Fruit fly (Drosophila melanogaster) whole organism, wandering third instar larva: ENCODE results near the gene Ubc84D.

Source experiments
- Abd-B ChIP-seq: fragments of >200 bp; optimal IDR thresholded peaks from 2 replicates; lab custom pipeline; 2017; ENCODE audit warnings: missing biosample characterization, missing genetic modification characterization
- CG32264 ChIP-seq: fragments of 200-800 bp; sonication (Bioruptor generic); optimal IDR thresholded peaks from 2 replicates; lab custom pipeline; 2016; ENCODE audit warnings: missing biosample characterization, missing genetic modification characterization
- CG9705 ChIP-seq: fragments of 200-800 bp; sonication (Bioruptor generic); optimal IDR thresholded peaks from 2 replicates; lab custom pipeline; 2018; ENCODE audit warnings: missing biosample characterization, mild to moderate bottlenecking, missing genetic modification characterization
- CrebA ChIP-seq: fragments of 200-800 bp; sonication (Bioruptor generic); optimal IDR thresholded peaks from 2 replicates; lab custom pipeline; 2016; ENCODE audit warnings: missing biosample characterization, mild to moderate bottlenecking, missing genetic modification characterization, borderline replicate concordance
- Dfd ChIP-seq: fragments of >200 bp; optimal IDR thresholded peaks from 2 replicates; lab custom pipeline; 2017; ENCODE audit warnings: missing biosample characterization, missing genetic modification characterization
- Dif ChIP-seq: fragments of 200-275, 200-300 bp; sonication (Bioruptor generic); optimal IDR thresholded peaks from 2 replicates; lab custom pipeline; 2018; ENCODE audit warnings: missing biosample characterization, missing genetic modification characterization; ENCODE audit not compliant: partially characterized antibody
- GATAd ChIP-seq: sonication (Bioruptor generic); optimal IDR thresholded peaks from 2 replicates; lab custom pipeline; 2016; ENCODE audit warnings: missing biosample characterization, missing genetic modification characterization
- HLH106 ChIP-seq: fragments of 200-800 bp; optimal IDR thresholded peaks from 3 replicates; lab custom pipeline; 2019; ENCODE audit warnings: missing biosample characterization, mild to moderate bottlenecking, missing genetic modification characterization, moderate library complexity
- Hnf4 ChIP-seq: fragments of 200-800 bp; sonication (Bioruptor generic); optimal IDR thresholded peaks from 2 replicates; lab custom pipeline; 2016; ENCODE audit warnings: missing biosample characterization, mild to moderate bottlenecking, missing genetic modification characterization
- Hr78 ChIP-seq: fragments of >200 bp; optimal IDR thresholded peaks from 2 replicates; lab custom pipeline; 2017; ENCODE audit warnings: missing biosample characterization, missing genetic modification characterization
- Hr83 ChIP-seq: fragments of 200-300 bp; sonication (Bioruptor generic); optimal IDR thresholded peaks from 2 replicates; lab custom pipeline; 2016; ENCODE audit warnings: missing biosample characterization, mild to moderate bottlenecking, missing genetic modification characterization, moderate library complexity; ENCODE audit not compliant: poor library complexity, severe bottlenecking
- Jra ChIP-seq: sonication (Bioruptor generic); optimal IDR thresholded peaks from 2 replicates; lab custom pipeline; 2016; ENCODE audit warnings: missing biosample characterization, missing genetic modification characterization
- Mio ChIP-seq: sonication (Bioruptor generic); optimal IDR thresholded peaks from 2 replicates; lab custom pipeline; 2016; ENCODE audit warnings: missing biosample characterization, missing genetic modification characterization
- Myc ChIP-seq: fragments of >200 bp; optimal IDR thresholded peaks from 2 replicates; lab custom pipeline; 2017
- N ChIP-seq: fragments of >200 bp; optimal IDR thresholded peaks from 2 replicates; lab custom pipeline; 2018; ENCODE audit warnings: missing biosample characterization, missing external identifiers, missing genetic modification characterization
- OdsH ChIP-seq: fragments of 200-800 bp; sonication (Bioruptor generic); optimal IDR thresholded peaks from 2 replicates; lab custom pipeline; 2016; ENCODE audit warnings: missing biosample characterization, mild to moderate bottlenecking, missing genetic modification characterization
- Rel ChIP-seq, 2 experiments: fragments of 200-800 bp; sonication (Bioruptor generic) in 1 of 2; optimal IDR thresholded peaks; 2 replicates in 1 of 2; 3 replicates in 1 of 2; lab custom pipeline; 2016 to 2019; ENCODE audit warnings: mild to moderate bottlenecking in 2 of 2, missing biosample characterization in 2 of 2, missing genetic modification characterization in 2 of 2, moderate library complexity in 1 of 2
- Sp1 ChIP-seq: fragments of 200-800 bp; sonication (Bioruptor generic); optimal IDR thresholded peaks from 3 replicates; lab custom pipeline; 2019; ENCODE audit warnings: missing biosample characterization, mild to moderate bottlenecking, missing genetic modification characterization, moderate library complexity
- Vsx2 ChIP-seq: fragments of 200-300, 225-300 bp; sonication (Bioruptor generic); optimal IDR thresholded peaks from 2 replicates; lab custom pipeline; 2018; ENCODE audit warnings: missing biosample characterization, missing genetic modification characterization; ENCODE audit not compliant: partially characterized antibody
- br ChIP-seq: fragments of 200-800 bp; sonication (Bioruptor generic); optimal IDR thresholded peaks from 2 replicates; lab custom pipeline; 2016; ENCODE audit warnings: missing biosample characterization, missing genetic modification characterization
- brk ChIP-seq: fragments of 200-800 bp; sonication (Bioruptor generic); optimal IDR thresholded peaks from 2 replicates; lab custom pipeline; 2016; ENCODE audit warnings: missing biosample characterization, mild to moderate bottlenecking, missing genetic modification characterization
- dl ChIP-seq, 2 experiments: fragments of 175-275, 200-275 bp in 1 of 2; fragments of 200-275 bp in 1 of 2; sonication (Bioruptor generic); optimal IDR thresholded peaks; lab custom pipeline; 2018; ENCODE audit warnings: mild to moderate bottlenecking in 2 of 2, missing biosample characterization in 2 of 2, missing genetic modification characterization in 2 of 2, moderate library complexity in 2 of 2; ENCODE audit not compliant: partially characterized antibody in 2 of 2, insufficient read depth in 1 of 2
- dmrt93B ChIP-seq: fragments of 200-800 bp; sonication (Bioruptor generic); optimal IDR thresholded peaks from 2 replicates; lab custom pipeline; 2018; ENCODE audit warnings: missing biosample characterization, mild to moderate bottlenecking, missing genetic modification characterization
- dsf ChIP-seq: sonication (Bioruptor generic); optimal IDR thresholded peaks from 2 replicates; lab custom pipeline; 2016; ENCODE audit warnings: missing biosample characterization, missing genetic modification characterization, borderline replicate concordance
- ey ChIP-seq: fragments of 200-800 bp; sonication (Bioruptor generic); optimal IDR thresholded peaks from 2 replicates; lab custom pipeline; 2016; ENCODE audit warnings: missing biosample characterization, missing genetic modification characterization
- foxo ChIP-seq, 2 experiments: fragments of 200-800 bp; sonication (Bioruptor generic); optimal IDR thresholded peaks; 2 replicates in 1 of 2; 3 replicates in 1 of 2; lab custom pipeline; 2016 to 2017; ENCODE audit warnings: missing biosample characterization in 2 of 2, missing genetic modification characterization in 2 of 2
- fru ChIP-seq: fragments of 200-800 bp; sonication (Bioruptor generic); optimal IDR thresholded peaks from 3 replicates; lab custom pipeline; 2016; ENCODE audit warnings: missing biosample characterization, mild to moderate bottlenecking, missing genetic modification characterization
- h ChIP-seq: fragments of 200-800 bp; sonication (Bioruptor generic); optimal IDR thresholded peaks from 3 replicates; lab custom pipeline; 2016; ENCODE audit warnings: missing biosample characterization, mild to moderate bottlenecking, missing genetic modification characterization
- jim ChIP-seq: fragments of 175-275, 200-325 bp; sonication (Bioruptor generic); optimal IDR thresholded peaks from 2 replicates; lab custom pipeline; 2016; ENCODE audit warnings: missing biosample characterization, mild to moderate bottlenecking, missing genetic modification characterization
- lola ChIP-seq: fragments of >200 bp; optimal IDR thresholded peaks from 2 replicates; lab custom pipeline; 2017; ENCODE audit warnings: missing biosample characterization, missing genetic modification characterization
- pan ChIP-seq: fragments of >200 bp; optimal IDR thresholded peaks from 2 replicates; lab custom pipeline; 2017
- psq ChIP-seq: fragments of 200-800 bp; sonication (Bioruptor generic); optimal IDR thresholded peaks from 3 replicates; lab custom pipeline; 2017; ENCODE audit warnings: missing biosample characterization, mild to moderate bottlenecking, missing genetic modification characterization, moderate library complexity
- rgr ChIP-seq: fragments of 200-800 bp; sonication (Bioruptor generic); optimal IDR thresholded peaks from 3 replicates; lab custom pipeline; 2016; ENCODE audit warnings: missing biosample characterization, mild to moderate bottlenecking, missing genetic modification characterization
- sage ChIP-seq: fragments of 200-800 bp; sonication (Bioruptor generic); optimal IDR thresholded peaks from 2 replicates; lab custom pipeline; 2016; ENCODE audit warnings: missing biosample characterization, mild to moderate bottlenecking, missing genetic modification characterization
- sv ChIP-seq: fragments of 200-800 bp; sonication (Bioruptor generic); optimal IDR thresholded peaks from 3 replicates; lab custom pipeline; 2016; ENCODE audit warnings: missing biosample characterization, missing genetic modification characterization
- tai ChIP-seq: sonication (Bioruptor generic); optimal IDR thresholded peaks from 2 replicates; lab custom pipeline; 2016; ENCODE audit warnings: missing biosample characterization, missing genetic modification characterization
- usp ChIP-seq: fragments of >200 bp; optimal IDR thresholded peaks from 2 replicates; lab custom pipeline; 2017; ENCODE audit warnings: missing biosample characterization, missing genetic modification characterization
- woc ChIP-seq: sonication (Bioruptor generic); optimal IDR thresholded peaks from 2 replicates; lab custom pipeline; 2016; ENCODE audit warnings: missing biosample characterization, mild to moderate bottlenecking, missing genetic modification characterization

Ubc84D gene

dm6 chr3R:7490884-7491283 is 28.4 kb downstream of the Ubc84D start:
- TF ChIP-seq Mio (no peak), Dif (GFP tag; lab: Kevin White, UChicago) (no peak), CG9705 (GFP tag; lab: Kevin White, UChicago) (no peak), GATAd (GFP tag; lab: Kevin White, UChicago) (no peak), rgr (GFP tag; lab: Kevin White, UChicago) (peak; percentile 52), fru (GFP tag; lab: Kevin White, UChicago) (peak; percentile 32), h (GFP tag; lab: Kevin White, UChicago) (peak; percentile 47), Rel (GFP tag; optimal IDR thresholded peaks at IDR 0.05; lab: Kevin White, UChicago) (no peak), Rel (tag; optimal IDR thresholded peaks at IDR 0.05; lab: Kevin White, UChicago) (no peak), Dfd (GFP tag; lab: Kevin White, UChicago) (no peak), dsf (GFP tag; lab: Kevin White, UChicago) (no peak), CG32264 (GFP tag; lab: Kevin White, UChicago) (no peak), ey (GFP tag; lab: Kevin White, UChicago) (peak; percentile 53), usp (no peak), N (GFP tag; lab: Kevin White, UChicago) (no peak), psq (GFP tag; lab: Kevin White, UChicago) (peak; percentile 59), sage (GFP tag; lab: Kevin White, UChicago) (no peak), foxo (GFP tag; optimal IDR thresholded peaks at IDR 0.05; lab: Kevin White, UChicago) (peak in 1 of 2 experiments; percentile 72), Hnf4 (GFP tag; lab: Kevin White, UChicago) (peak; percentile 3), CrebA (no peak), pan (lab: Kevin White, UChicago) (no peak), dmrt93B (peak; percentile 27), dl (GFP tag; optimal IDR thresholded peaks at IDR 0.05; lab: Kevin White, UChicago; ENCODE audit: insufficient read depth in 1 of 2, partially characterized antibody in 2 of 2) (no peak), Sp1 (GFP tag; lab: Kevin White, UChicago) (peak; percentile 64), woc (GFP tag; lab: Kevin White, UChicago) (peak; percentile 39), jim (no peak), sv (GFP tag; lab: Kevin White, UChicago) (no peak), Hr83 (GFP tag; lab: Kevin White, UChicago) (no peak), HLH106 (tag; lab: Kevin White, UChicago) (peak; percentile 67), br (GFP tag; lab: Kevin White, UChicago) (no peak), lola (GFP tag; lab: Kevin White, UChicago) (no peak), Myc (lab: Kevin White, UChicago) (no peak), brk (GFP tag; lab: Kevin White, UChicago) (no peak), Abd-B (GFP tag; lab: Kevin White, UChicago) (no peak), tai (peak; percentile 31), OdsH (GFP tag; lab: Kevin White, UChicago) (peak; percentile 71), Vsx2 (GFP tag; lab: Kevin White, UChicago) (no peak), Hr78 (no peak), Jra (GFP tag; lab: Kevin White, UChicago) (no peak)

- TF ChIP-seq Vsx2 (GFP tag; lab: Kevin White, UChicago) (no peak), br (GFP tag; lab: Kevin White, UChicago) (no peak), pan (lab: Kevin White, UChicago) (no peak), Sp1 (GFP tag; lab: Kevin White, UChicago) (no peak), Dif (GFP tag; lab: Kevin White, UChicago) (no peak), woc (GFP tag; lab: Kevin White, UChicago) (no peak), psq (GFP tag; lab: Kevin White, UChicago) (no peak)
Measured at dm6 chr3R:7489902-7490301, 29.4 kb downstream of the Ubc84D start.
